Worm (Caenorhabditis elegans) whole organism, L4/young adult: Measurements from ENCODE around the gene F57B9.8.

Experiments
- dao-5 ChIP-seq: sonication (generic microtip); optimal IDR thresholded peaks from 2 replicates; lab custom pipeline; 2016; ENCODE audit warnings: missing genotype, missing genetic modification characterization, moderate library complexity, missing compliant biosample characterization
- him-1 ChIP-seq: sonication (generic microtip); optimal IDR thresholded peaks from 2 replicates; lab custom pipeline; 2016; ENCODE audit warnings: missing genotype, missing genetic modification reagents, missing genetic modification characterization, missing compliant biosample characterization

DNA sequence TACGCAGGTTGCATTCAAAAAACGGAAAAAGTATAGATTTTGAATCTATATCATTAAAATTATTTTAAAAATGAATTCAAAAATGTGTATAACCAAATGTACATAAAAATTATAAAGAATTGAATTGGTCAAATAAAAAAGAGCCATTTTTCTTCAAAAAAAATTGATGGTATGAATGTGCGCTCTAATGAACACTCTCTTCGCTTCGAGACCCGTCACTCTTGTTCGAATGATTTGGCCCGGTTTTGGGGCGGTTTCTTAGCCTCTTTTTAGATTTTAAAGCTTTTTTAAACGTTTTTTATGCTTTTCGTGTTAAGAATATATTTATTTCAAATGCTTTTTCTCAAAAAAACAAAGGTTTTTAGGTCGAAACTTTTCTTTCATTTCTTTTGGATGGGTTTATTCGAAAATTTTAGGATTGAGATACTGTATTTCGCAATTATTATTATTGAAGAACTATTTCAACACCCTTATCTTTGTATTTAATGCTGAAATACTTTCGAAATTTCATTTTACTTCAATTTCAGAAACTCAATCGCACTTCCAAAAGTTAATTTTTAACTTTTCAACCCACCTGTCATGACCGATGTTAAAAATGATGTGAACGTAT lies 5.5 kb downstream of the F57B9.8 start, which contains the start of gene inf-1:
- TF ChIP-seq dao-5 (tag; lab: Kevin White, UChicago) (no peak), him-1 (tag; lab: Kevin White, UChicago) (no peak)
